Fruit fly (Drosophila melanogaster) whole organism, prepupa: Measurements from ENCODE around the gene Ac78C.

ENCODE experiments used
- Blimp-1 ChIP-seq: fragments of 200-800 bp; sonication (Bioruptor generic); optimal IDR thresholded peaks from 3 replicates; lab custom pipeline; 2017; ENCODE audit warnings: missing biosample characterization, missing genetic modification characterization, mild to moderate bottlenecking, moderate library complexity, missing genetic modification reagents
- CG10631 ChIP-seq: fragments of 200-800 bp; sonication (Bioruptor generic); optimal IDR thresholded peaks from 2 replicates; lab custom pipeline; 2016; ENCODE audit warnings: missing biosample characterization, missing genetic modification characterization
- CG10669 ChIP-seq: fragments of 200-800 bp; sonication (Bioruptor generic); optimal IDR thresholded peaks from 3 replicates; lab custom pipeline; 2018; ENCODE audit warnings: missing biosample characterization, mild to moderate bottlenecking, missing genetic modification characterization, moderate library complexity
- CG15336 ChIP-seq: fragments of 200-800 bp; sonication (Bioruptor generic); IDR thresholded peaks from 2 replicates; pipeline ENCODE4 v1.3.6; 2022; ENCODE audit warnings: missing biosample characterization, missing genetic modification characterization
- CG16779 ChIP-seq: fragments of 200-800 bp; sonication (Bioruptor generic); optimal IDR thresholded peaks from 3 replicates; lab custom pipeline; 2017; ENCODE audit warnings: missing biosample characterization, mild to moderate bottlenecking, missing genetic modification characterization
- CG34406 ChIP-seq: fragments of 200-800 bp; sonication (Bioruptor generic); optimal IDR thresholded peaks from 3 replicates; lab custom pipeline; 2016; ENCODE audit warnings: missing biosample characterization, missing genetic modification characterization
- CG3919 ChIP-seq: fragments of 200-800 bp; sonication (Bioruptor generic); optimal IDR thresholded peaks from 3 replicates; lab custom pipeline; 2016; ENCODE audit warnings: missing biosample characterization, missing genetic modification characterization
- CG4318 ChIP-seq: fragments of 200-800 bp; sonication (Bioruptor generic); optimal IDR thresholded peaks from 3 replicates; lab custom pipeline; 2017; ENCODE audit warnings: missing biosample characterization, mild to moderate bottlenecking, missing genetic modification characterization
- CG6163 ChIP-seq: fragments of 200-800 bp; sonication (Bioruptor generic); IDR thresholded peaks from 3 replicates; pipeline ENCODE4 v1.3.6; 2022; ENCODE audit warnings: missing biosample characterization, missing genetic modification characterization
- CG6276 ChIP-seq: fragments of 200-800 bp; sonication (Bioruptor generic); optimal IDR thresholded peaks from 2 replicates; lab custom pipeline; 2017; ENCODE audit warnings: missing biosample characterization, mild to moderate bottlenecking, missing genetic modification characterization
- CG6854 ChIP-seq: fragments of 200-800 bp; sonication (Bioruptor generic); optimal IDR thresholded peaks from 2 replicates; lab custom pipeline; 2017; ENCODE audit warnings: missing biosample characterization, mild to moderate bottlenecking, missing genetic modification characterization
- CG8319 ChIP-seq: fragments of 200-800 bp; sonication (Bioruptor generic); optimal IDR thresholded peaks from 3 replicates; lab custom pipeline; 2016; ENCODE audit warnings: missing biosample characterization, missing genetic modification characterization
- Eip75B ChIP-seq: fragments of 200-800 bp; sonication (Bioruptor generic); optimal IDR thresholded peaks from 3 replicates; lab custom pipeline; 2016; ENCODE audit warnings: missing biosample characterization, missing genetic modification characterization
- Eip78C ChIP-seq: fragments of 200-800 bp; sonication (Bioruptor generic); peaks from one replicate; lab custom pipeline; 2016; ENCODE audit warnings: missing biosample characterization, missing genetic modification characterization
- Eip93F ChIP-seq: fragments of 200-800 bp; sonication (Bioruptor generic); optimal IDR thresholded peaks from 2 replicates; lab custom pipeline; 2016; ENCODE audit warnings: missing biosample characterization, mild to moderate bottlenecking, missing genetic modification characterization
- Ets96B ChIP-seq: fragments of 200-800 bp; optimal IDR thresholded peaks from 2 replicates; lab custom pipeline; 2019; ENCODE audit warnings: missing biosample characterization, mild to moderate bottlenecking, missing genetic modification characterization, moderate library complexity
- Hr38 ChIP-seq: sonication (Bioruptor generic); optimal IDR thresholded peaks from 2 replicates; lab custom pipeline; 2016; ENCODE audit warnings: missing biosample characterization, missing genetic modification characterization
- Hr39 ChIP-seq: fragments of 200-800 bp; sonication (Bioruptor generic); optimal IDR thresholded peaks from 2 replicates; lab custom pipeline; 2016; ENCODE audit warnings: missing biosample characterization, missing genetic modification characterization
- Met ChIP-seq: fragments of 200-800 bp; sonication (Bioruptor generic); optimal IDR thresholded peaks from 3 replicates; lab custom pipeline; 2016; ENCODE audit warnings: missing biosample characterization, missing genetic modification characterization
- Smox ChIP-seq: fragments of 200-800 bp; sonication (Bioruptor generic); optimal IDR thresholded peaks from 3 replicates; lab custom pipeline; 2016; ENCODE audit warnings: missing biosample characterization, missing genetic modification characterization
- Sox102F ChIP-seq: fragments of 200-800 bp; sonication (Bioruptor generic); optimal IDR thresholded peaks from 2 replicates; lab custom pipeline; 2016; ENCODE audit warnings: missing biosample characterization, mild to moderate bottlenecking, missing genetic modification characterization
- Sox15 ChIP-seq: fragments of 200-800 bp; sonication (Bioruptor generic); optimal IDR thresholded peaks from 3 replicates; lab custom pipeline; 2016; ENCODE audit warnings: missing biosample characterization, missing genetic modification characterization
- acj6 ChIP-seq: fragments of 200-800 bp; sonication (Bioruptor generic); optimal IDR thresholded peaks from 3 replicates; lab custom pipeline; 2016; ENCODE audit warnings: missing biosample characterization, missing genetic modification characterization
- dac ChIP-seq: fragments of 200-800 bp; sonication (Bioruptor generic); optimal IDR thresholded peaks from 2 replicates; lab custom pipeline; 2017; ENCODE audit warnings: missing biosample characterization, mild to moderate bottlenecking, missing genetic modification characterization
- eg ChIP-seq: fragments of 200-800 bp; sonication (Bioruptor generic); IDR thresholded peaks from 3 replicates; pipeline ENCODE4 v1.3.6; 2022; ENCODE audit warnings: missing biosample characterization, missing genetic modification characterization
- fd59A ChIP-seq: fragments of 200-800 bp; sonication (Bioruptor generic); optimal IDR thresholded peaks from 2 replicates; lab custom pipeline; 2017; ENCODE audit warnings: missing biosample characterization, mild to moderate bottlenecking, missing genetic modification characterization, missing genetic modification reagents
- fd85E ChIP-seq: fragments of 200-800 bp; sonication (Bioruptor generic); optimal IDR thresholded peaks from 3 replicates; lab custom pipeline; 2016; ENCODE audit warnings: missing biosample characterization, missing genetic modification characterization
- fkh ChIP-seq: fragments of 200-800 bp; sonication (Bioruptor generic); optimal IDR thresholded peaks from 3 replicates; lab custom pipeline; 2017; ENCODE audit warnings: missing biosample characterization, mild to moderate bottlenecking, missing genetic modification characterization, moderate library complexity
- lz ChIP-seq: fragments of 200-800 bp; sonication (Bioruptor generic); optimal IDR thresholded peaks from 3 replicates; lab custom pipeline; 2016; ENCODE audit warnings: missing biosample characterization, missing genetic modification characterization
- spab ChIP-seq: fragments of 200-800 bp; sonication (Bioruptor generic); optimal IDR thresholded peaks from 2 replicates; lab custom pipeline; 2017; ENCODE audit warnings: missing biosample characterization, mild to moderate bottlenecking, missing genetic modification characterization, missing genetic modification reagents
- ss ChIP-seq, 2 experiments: fragments of 200-800 bp; sonication (Bioruptor generic); optimal IDR thresholded peaks; 2 replicates in 1 of 2; 3 replicates in 1 of 2; lab custom pipeline; 2017 to 2018; ENCODE audit warnings: mild to moderate bottlenecking in 2 of 2, missing biosample characterization in 2 of 2, missing genetic modification characterization in 2 of 2, moderate library complexity in 1 of 2
- svp ChIP-seq: fragments of 200-800 bp; sonication (Bioruptor generic); peaks from one replicate; lab custom pipeline; 2016; ENCODE audit warnings: missing biosample characterization, missing genetic modification characterization
- vri ChIP-seq: fragments of 200-800 bp; sonication (Bioruptor generic); optimal IDR thresholded peaks from 3 replicates; lab custom pipeline; 2016; ENCODE audit warnings: missing biosample characterization, mild to moderate bottlenecking, missing genetic modification characterization

Gene Ac78C

DNA sequence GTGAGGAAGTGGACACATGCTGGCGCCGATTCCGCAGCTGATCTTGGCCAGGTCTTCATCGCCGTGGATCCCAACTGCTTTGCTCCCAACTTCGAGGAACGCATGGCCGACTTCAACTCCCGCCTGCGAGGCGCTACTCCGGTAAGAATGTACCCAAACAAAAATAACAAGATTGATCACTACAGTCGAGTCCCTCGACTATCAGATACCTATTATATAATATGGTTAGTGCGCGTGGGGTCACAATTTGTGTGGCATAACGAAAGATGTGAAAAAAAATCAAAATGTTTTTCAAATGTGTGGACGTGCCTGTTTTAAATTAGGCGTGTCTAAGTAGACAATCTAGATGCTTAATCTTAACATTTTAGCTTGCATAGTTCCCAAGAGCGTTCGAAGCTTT is 34.8 kb upstream of the Ac78C start:
- TF ChIP-seq fd59A (no peak), vri (GFP tag; lab: Kevin White, UChicago) (no peak), CG16779 (no peak), fd85E (GFP tag; lab: Kevin White, UChicago) (no peak), Ets96B (no peak)

- TF ChIP-seq Eip93F (GFP tag; lab: Kevin White, UChicago) = no peak
- no peak for TF ChIP-seq Eip75B (GFP tag; lab: Kevin White, UChicago)
- TF ChIP-seq Smox = no peak
- no peak for TF ChIP-seq Met (GFP tag; lab: Kevin White, UChicago)
- no peak for TF ChIP-seq CG10631 (GFP tag; lab: Kevin White, UChicago)
- no peak for TF ChIP-seq CG8319 (GFP tag; lab: Kevin White, UChicago)
- no peak for TF ChIP-seq svp (GFP tag; lab: Kevin White, UChicago)
- no peak for TF ChIP-seq dac (GFP tag; lab: Kevin White, UChicago)
Measured at dm6 chr3L:21205496-21205824, 33.7 kb upstream of the Ac78C start.

DNA sequence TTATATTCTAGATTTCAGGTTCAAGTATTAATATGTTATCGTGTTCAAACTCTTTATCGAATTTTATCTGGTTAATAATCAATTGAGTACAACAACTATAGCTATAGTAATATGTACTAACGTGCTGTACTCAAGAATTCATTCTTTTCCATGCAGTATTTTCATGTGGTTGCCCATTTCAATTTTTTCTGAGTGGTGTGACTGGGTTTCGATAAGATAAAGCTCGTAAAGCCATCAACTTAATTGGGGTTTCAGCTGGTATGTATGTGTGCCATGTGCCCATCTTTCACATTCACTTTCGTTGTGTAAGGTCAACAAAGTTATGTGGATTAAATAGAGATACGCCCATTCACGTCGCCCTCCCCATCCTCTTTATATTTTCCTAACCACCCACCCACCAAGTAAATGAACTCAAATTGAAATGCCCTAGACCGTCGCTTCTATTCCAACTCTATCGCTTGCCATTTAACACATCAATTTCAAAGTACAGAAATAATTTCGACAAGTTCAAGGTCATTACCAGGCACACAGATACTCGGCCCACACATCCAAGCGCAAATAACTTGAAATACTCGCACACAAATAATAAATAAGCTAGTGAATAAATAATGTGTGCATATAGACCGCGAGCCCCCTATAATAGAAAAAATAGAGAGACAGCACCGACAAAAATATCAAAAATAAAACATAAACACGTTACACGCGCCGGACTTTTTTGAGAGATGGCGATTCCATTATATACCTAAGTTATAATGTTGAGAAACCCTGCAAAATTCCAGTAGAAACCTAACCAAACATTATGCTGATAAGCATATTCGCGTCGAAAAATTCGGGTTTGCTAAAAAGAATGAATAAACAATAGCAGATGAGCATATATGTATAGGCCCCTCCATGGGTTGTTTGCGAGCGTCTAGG is 33.1 kb upstream of the Ac78C start:
- TF ChIP-seq CG3919 (GFP tag; lab: Kevin White, UChicago) = no peak
- no peak for TF ChIP-seq Sox102F
- no peak for TF ChIP-seq spab
- TF ChIP-seq Hr38 = no peak
- TF ChIP-seq eg (GFP tag; lab: Robert Waterston, UW) = no peak
- no peak for TF ChIP-seq Hr39 (GFP tag; lab: Kevin White, UChicago)
- peak; percentile 12 for TF ChIP-seq Eip78C (GFP tag; lab: Kevin White, UChicago)
- TF ChIP-seq CG10669 (GFP tag; lab: Kevin White, UChicago) = no peak
- TF ChIP-seq fkh (GFP tag; lab: Kevin White, UChicago) = peak; percentile 95
- TF ChIP-seq Sox15 (GFP tag; lab: Kevin White, UChicago) = no peak
- TF ChIP-seq CG34406 (GFP tag; lab: Kevin White, UChicago) = no peak
- no peak for TF ChIP-seq CG15336
- no peak for TF ChIP-seq CG6854 (GFP tag; lab: Kevin White, UChicago)
- no peak for TF ChIP-seq CG4318 (GFP tag; lab: Kevin White, UChicago)
- no peak for TF ChIP-seq acj6
- no peak for TF ChIP-seq CG10631 (GFP tag; lab: Kevin White, UChicago)
- TF ChIP-seq Met (GFP tag; lab: Kevin White, UChicago) = no peak
- TF ChIP-seq vri (GFP tag; lab: Kevin White, UChicago) = peak; percentile 0
- TF ChIP-seq svp (GFP tag; lab: Kevin White, UChicago) = peak; percentile 70

DNA sequence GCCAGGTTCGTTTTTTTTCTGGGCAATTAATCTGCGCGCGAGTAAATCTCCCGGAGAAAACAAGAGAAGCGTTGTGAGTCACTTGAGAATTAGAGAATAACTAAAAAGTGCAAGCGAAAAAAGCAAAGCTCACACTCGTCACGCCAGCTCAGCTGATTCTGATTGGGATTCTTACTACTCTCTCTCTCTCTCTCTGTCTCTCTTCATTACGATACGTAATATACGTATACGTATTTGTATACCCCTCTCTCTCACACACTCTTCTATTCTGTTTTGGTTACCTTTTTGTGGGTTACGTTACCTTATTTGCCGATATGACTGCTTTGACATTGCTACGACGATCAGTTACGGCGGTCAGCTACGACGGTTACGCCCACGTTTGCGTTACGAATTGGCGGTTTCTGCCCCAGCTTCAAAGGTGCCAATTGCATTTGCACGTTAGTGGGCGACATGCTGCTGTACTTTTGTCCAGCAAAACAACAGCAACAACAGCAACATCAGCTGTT is 31.1 kb upstream of the Ac78C start, which contains the start of the genes Targ1, CG10512 and Targ2:
Gene Targ1 (minus strand): TSS at position 106 of the 506 bp plus-strand sequence.
Gene CG10512 (plus strand): TSS at position 144 of the 506 bp plus-strand sequence.
Gene Targ2 (minus strand): TSS at position 456 of the 506 bp plus-strand sequence.
- TF ChIP-seq Blimp-1 (GFP tag; lab: Kevin White, UChicago) (peak; percentile 51), CG6276 (GFP tag; lab: Kevin White, UChicago) (peak; percentile 41), CG6163 (GFP tag; lab: Robert Waterston, UW) (peak; percentile 30; the same call in 1 of the 3 replicates), lz (no peak), CG3919 (GFP tag; lab: Kevin White, UChicago) (no peak), Eip78C (GFP tag; lab: Kevin White, UChicago) (peak; percentile 75), fkh (GFP tag; lab: Kevin White, UChicago) (peak; percentile 19), ss (GFP tag; optimal IDR thresholded peaks at IDR 0.05; lab: Kevin White, UChicago) (peak; percentile 6 to 56)
- TF ChIP-seq, all 60 proteins: peak for 6
